Worm (Caenorhabditis elegans): ENCODE data around the gene glna-1.

DNA sequence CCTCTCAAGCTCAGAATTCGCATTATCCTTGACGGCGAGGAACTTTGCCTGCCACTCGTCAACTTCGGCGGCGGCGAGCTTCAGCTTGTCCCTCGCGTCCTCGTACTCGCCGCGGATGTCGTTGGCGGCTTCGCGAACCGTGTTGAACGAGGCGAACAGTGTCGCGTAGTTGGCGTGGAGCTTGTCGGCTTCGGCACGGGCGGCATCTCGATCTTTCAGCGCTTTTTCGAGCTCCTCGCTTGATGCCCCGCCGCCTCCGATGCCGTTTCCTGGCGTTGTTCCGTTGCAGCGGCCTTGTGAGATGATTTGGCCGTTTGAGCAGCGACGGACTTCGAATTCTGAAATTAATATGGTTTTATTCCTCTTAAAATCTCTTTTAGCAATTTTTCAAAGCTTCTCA lies 19.9 kb upstream of the glna-1 start:
- TF ChIP-seq him-1 (tag; optimal IDR thresholded peaks at IDR 0.05): no peak
- no peak for TF ChIP-seq W03F9.2 (tag; optimal IDR thresholded peaks at IDR 0.05)
- no peak for TF ChIP-seq dao-5 (tag; optimal IDR thresholded peaks at IDR 0.05)

All from whole organism, L4/young adult.